Fruit fly (Drosophila melanogaster) whole organism, wandering third instar larva: ENCODE results near the gene Vha55.

Source experiments
- Myc ChIP-seq: fragments of >200 bp; optimal IDR thresholded peaks from 2 replicates; lab custom pipeline; 2017
- OdsH ChIP-seq: fragments of 200-800 bp; sonication (Bioruptor generic); optimal IDR thresholded peaks from 2 replicates; lab custom pipeline; 2016; ENCODE audit warnings: missing biosample characterization, mild to moderate bottlenecking, missing genetic modification characterization
- br ChIP-seq: fragments of 200-800 bp; sonication (Bioruptor generic); optimal IDR thresholded peaks from 2 replicates; lab custom pipeline; 2016; ENCODE audit warnings: missing biosample characterization, missing genetic modification characterization
- h ChIP-seq: fragments of 200-800 bp; sonication (Bioruptor generic); optimal IDR thresholded peaks from 3 replicates; lab custom pipeline; 2016; ENCODE audit warnings: missing biosample characterization, mild to moderate bottlenecking, missing genetic modification characterization
- pan ChIP-seq: fragments of >200 bp; optimal IDR thresholded peaks from 2 replicates; lab custom pipeline; 2017
- sv ChIP-seq: fragments of 200-800 bp; sonication (Bioruptor generic); optimal IDR thresholded peaks from 3 replicates; lab custom pipeline; 2016; ENCODE audit warnings: missing biosample characterization, missing genetic modification characterization
- usp ChIP-seq: fragments of >200 bp; optimal IDR thresholded peaks from 2 replicates; lab custom pipeline; 2017; ENCODE audit warnings: missing biosample characterization, missing genetic modification characterization

DNA sequence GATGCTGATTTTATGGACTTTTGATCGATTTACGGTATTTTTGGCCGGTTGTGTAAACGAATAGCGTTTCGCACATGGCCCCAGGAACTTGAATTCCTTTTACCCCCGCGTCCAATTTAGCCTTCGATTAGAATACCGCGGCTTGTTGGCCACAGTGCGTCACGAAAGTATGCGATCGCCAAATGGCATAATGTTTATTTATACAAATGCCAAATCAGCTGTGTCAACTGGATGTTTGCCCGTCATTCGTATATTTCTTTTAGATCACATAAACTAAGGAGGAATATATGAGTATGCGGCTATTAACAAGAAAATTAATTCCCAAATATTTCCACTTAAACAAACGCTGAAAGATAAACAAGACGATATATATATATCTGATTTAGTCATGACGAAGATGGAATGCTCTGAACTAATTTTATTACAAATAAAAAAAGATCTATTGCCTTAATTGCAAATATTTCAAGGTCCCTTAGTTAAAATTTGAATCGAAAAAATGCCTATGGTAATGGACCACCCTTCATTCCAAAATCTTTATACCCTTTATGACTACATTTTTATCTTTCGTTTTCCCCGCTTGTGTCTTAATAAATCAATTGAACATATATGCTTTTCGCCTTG is 29.4 kb upstream of the Vha55 start:
- TF ChIP-seq br, result no peak
- TF ChIP-seq Myc (lab: Kevin White, UChicago), result no peak
- peak; percentile 4 for TF ChIP-seq OdsH (GFP tag; lab: Kevin White, UChicago)
- TF ChIP-seq h, result no peak
- TF ChIP-seq pan, result no peak
- TF ChIP-seq usp (GFP tag; lab: Kevin White, UChicago), result no peak
- no peak for TF ChIP-seq sv (GFP tag; lab: Kevin White, UChicago)
